Worm (Caenorhabditis elegans): ENCODE measurements around the gene ZK1240.3.

ZK1240.3 gene

ce11 chrII:2354476-2354875 is 34.3 kb downstream of the ZK1240.3 start, which contains the start of gene F43C11.2:
TSS of gene F43C11.2 (plus strand) at chrII:2354776.
- TF ChIP-seq lin-32 (GFP tag; optimal IDR thresholded peaks at IDR 0.05): no peak
- no peak for TF ChIP-seq hlh-1 (tag; optimal IDR thresholded peaks at IDR 0.05)
- TF ChIP-seq unc-62 (GFP tag; optimal IDR thresholded peaks at IDR 0.05): no peak
- TF ChIP-seq tbx-8 (GFP tag; optimal IDR thresholded peaks at IDR 0.05): no peak
- TF ChIP-seq nhr-28 (tag; optimal IDR thresholded peaks at IDR 0.05): no peak
- no peak for TF ChIP-seq nhr-2 (tag; optimal IDR thresholded peaks at IDR 0.05)
- no peak for TF ChIP-seq bed-3 (GFP tag; optimal IDR thresholded peaks at IDR 0.05)
- no peak for TF ChIP-seq zip-8 (tag; optimal IDR thresholded peaks at IDR 0.05)
- TF ChIP-seq flh-1 (GFP tag; optimal IDR thresholded peaks at IDR 0.05): no peak
- no peak for TF ChIP-seq ceh-43 (GFP tag; optimal IDR thresholded peaks at IDR 0.05)
- no peak for TF ChIP-seq mls-2 (tag; optimal IDR thresholded peaks at IDR 0.05)
- TF ChIP-seq mep-1 (tag; optimal IDR thresholded peaks at IDR 0.05): no peak
- no peak for TF ChIP-seq ces-1 (GFP tag; optimal IDR thresholded peaks at IDR 0.05)
- TF ChIP-seq cnd-1 (tag; optimal IDR thresholded peaks at IDR 0.05): no peak
- no peak for TF ChIP-seq pha-4 (tag; optimal IDR thresholded peaks at IDR 0.05)
- no peak for TF ChIP-seq ztf-11 (tag; optimal IDR thresholded peaks at IDR 0.05)
- TF ChIP-seq lsy-2 (tag; optimal IDR thresholded peaks at IDR 0.05): no peak
- TF ChIP-seq mab-5 (tag; optimal IDR thresholded peaks at IDR 0.05): no peak

- TF ChIP-seq ces-1 (GFP tag; optimal IDR thresholded peaks at IDR 0.05): no peak
Observed at ce11 chrII:2356795-2357194, 36.7 kb downstream of the ZK1240.3 start, which contains the start of gene F43C11.1. TSS of gene F43C11.1 (plus strand) at chrII:2357095.

ce11 chrII:2359965-2360364 is 39.8 kb downstream of the ZK1240.3 start, which contains the start of gene F43C11.16:
TSS of gene F43C11.16 (minus strand) at chrII:2360065.
- TF ChIP-seq nhr-12 (tag; optimal IDR thresholded peaks at IDR 0.05): no peak
- TF ChIP-seq ceh-39 (tag; optimal IDR thresholded peaks at IDR 0.05): no peak
- no peak for TF ChIP-seq mls-2 (tag; optimal IDR thresholded peaks at IDR 0.05)
- no peak for TF ChIP-seq zip-8 (tag; optimal IDR thresholded peaks at IDR 0.05)

ce11 chrII:2363673-2364072 is 43.5 kb downstream of the ZK1240.3 start, which contains the start of gene F43C11.11:
TSS of gene F43C11.11 (minus strand) at chrII:2363773.
- TF ChIP-seq tbx-8 (GFP tag; optimal IDR thresholded peaks at IDR 0.05) (no peak), lsy-2 (tag; optimal IDR thresholded peaks at IDR 0.05) (no peak), sptf-1 (tag; optimal IDR thresholded peaks at IDR 0.05) (no peak), nhr-28 (tag; optimal IDR thresholded peaks at IDR 0.05) (no peak), ceh-43 (GFP tag; optimal IDR thresholded peaks at IDR 0.05) (no peak), hlh-1 (tag; optimal IDR thresholded peaks at IDR 0.05) (no peak), nhr-2 (tag; optimal IDR thresholded peaks at IDR 0.05) (no peak), nhr-76 (tag; optimal IDR thresholded peaks at IDR 0.05) (no peak), ceh-83 (GFP tag; optimal IDR thresholded peaks at IDR 0.05) (no peak), unc-62 (GFP tag; optimal IDR thresholded peaks at IDR 0.05) (no peak), ces-1 (GFP tag; optimal IDR thresholded peaks at IDR 0.05) (no peak), cnd-1 (tag; optimal IDR thresholded peaks at IDR 0.05) (no peak), mls-2 (tag; optimal IDR thresholded peaks at IDR 0.05) (no peak), nhr-12 (tag; optimal IDR thresholded peaks at IDR 0.05) (no peak), blmp-1 (tag; optimal IDR thresholded peaks at IDR 0.05) (no peak), elt-3 (tag; optimal IDR thresholded peaks at IDR 0.05) (no peak), mep-1 (tag; optimal IDR thresholded peaks at IDR 0.05) (no peak), snpc-4 (tag; optimal IDR thresholded peaks at IDR 0.05) (no peak), elt-1 (tag; optimal IDR thresholded peaks at IDR 0.05; ENCODE audit: borderline replicate concordance, insufficient read depth) (no peak), ham-2 (GFP tag; optimal IDR thresholded peaks at IDR 0.05) (no peak)

- TF ChIP-seq lin-13 (tag; optimal IDR thresholded peaks at IDR 0.05) (no peak), hlh-1 (tag; optimal IDR thresholded peaks at IDR 0.05) (no peak), unc-39 (tag; optimal IDR thresholded peaks at IDR 0.05) (no peak), nhr-237 (tag; optimal IDR thresholded peaks at IDR 0.05) (no peak), ces-1 (GFP tag; optimal IDR thresholded peaks at IDR 0.05) (no peak), M03D4.4 (tag; optimal IDR thresholded peaks at IDR 0.05) (no peak), nhr-76 (tag; optimal IDR thresholded peaks at IDR 0.05) (no peak), zip-8 (tag; optimal IDR thresholded peaks at IDR 0.05) (no peak), nhr-2 (tag; optimal IDR thresholded peaks at IDR 0.05) (no peak), ceh-43 (GFP tag; optimal IDR thresholded peaks at IDR 0.05) (no peak), pha-4 (tag; optimal IDR thresholded peaks at IDR 0.05) (no peak), elt-3 (tag; optimal IDR thresholded peaks at IDR 0.05) (no peak), elt-1 (tag; optimal IDR thresholded peaks at IDR 0.05; ENCODE audit: borderline replicate concordance, insufficient read depth) (no peak), unc-120 (tag; optimal IDR thresholded peaks at IDR 0.05; ENCODE audit: poor library complexity, severe bottlenecking) (no peak), drap-1 (GFP tag; optimal IDR thresholded peaks at IDR 0.05) (no peak), mep-1 (tag; optimal IDR thresholded peaks at IDR 0.05) (no peak)
Observed at ce11 chrII:2366623-2367365, 46.7 kb downstream of the ZK1240.3 start, which contains the start of the genes F43C11.12 and F16G10.5. TSS of gene F43C11.12 (minus strand) at chrII:2366723. TSS of gene F16G10.5 (plus strand) at chrII:2367315.
